Worm (Caenorhabditis elegans): ENCODE measurements around the gene srsx-3.

DNA sequence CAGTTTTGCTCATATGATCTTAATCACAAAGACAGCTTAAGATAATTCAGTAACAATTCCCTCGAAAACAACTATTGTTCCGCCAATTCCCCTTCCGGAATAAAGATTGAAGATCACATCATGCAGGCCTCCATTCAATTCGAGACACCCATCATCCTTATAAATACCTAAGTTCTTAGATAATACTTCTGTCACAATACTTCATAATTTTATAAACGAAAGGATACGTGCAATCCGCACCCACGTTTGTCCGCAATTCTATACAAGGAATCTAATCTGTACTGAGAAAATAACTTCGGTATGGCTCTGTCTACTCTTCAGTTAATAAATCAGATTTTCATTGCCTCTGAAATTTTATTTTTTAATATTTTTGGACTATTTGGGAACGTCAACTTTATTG is 8.4 kb downstream of the srsx-3 start, which contains the start of gene srsx-5:
- TF ChIP-seq blmp-1 (tag; optimal IDR thresholded peaks at IDR 0.05; ENCODE audit: insufficient read depth) (no peak), F13H6.1 (tag; optimal IDR thresholded peaks at IDR 0.05) (no peak), zag-1 (tag; optimal IDR thresholded peaks at IDR 0.05) (no peak), nhr-10 (tag; optimal IDR thresholded peaks at IDR 0.05) (no peak), lsy-2 (tag; optimal IDR thresholded peaks at IDR 0.05) (no peak), dmd-4 (tag; optimal IDR thresholded peaks at IDR 0.05) (no peak), nhr-23 (tag; optimal IDR thresholded peaks at IDR 0.05) (no peak), egl-27 (tag; optimal IDR thresholded peaks at IDR 0.05) (no peak), Y55F3AM.14 (GFP tag; optimal IDR thresholded peaks at IDR 0.05) (no peak), snpc-4 (tag; optimal IDR thresholded peaks at IDR 0.05) (no peak), fos-1 (tag; optimal IDR thresholded peaks at IDR 0.05) (no peak), ztf-11 (tag; optimal IDR thresholded peaks at IDR 0.05) (no peak)

Measured in whole organism, L2 larva.